Worm (Caenorhabditis elegans) whole organism, L1 larva: ENCODE results near the gene C15H11.1.

Source experiments
- C04F5.9 ChIP-seq: sonication (generic microtip); optimal IDR thresholded peaks from 2 replicates; lab custom pipeline; 2016; ENCODE audit warnings: missing genetic modification characterization, missing compliant biosample characterization
- C34B4.2 ChIP-seq: sonication (generic microtip); optimal IDR thresholded peaks from 2 replicates; lab custom pipeline; 2017; ENCODE audit warnings: mild to moderate bottlenecking, missing genetic modification characterization, missing compliant biosample characterization
- aha-1 ChIP-seq: fragments of 150-350 bp; optimal IDR thresholded peaks from 2 replicates; lab custom pipeline; 2014; ENCODE audit warnings: missing biosample characterization, missing genetic modification characterization
- aly-2 ChIP-seq: fragments of 150-350 bp; optimal IDR thresholded peaks from 2 replicates; lab custom pipeline; 2014; ENCODE audit warnings: missing biosample characterization, missing genetic modification characterization
- ceh-63 ChIP-seq: fragments of 200-800 bp; sonication (Bioruptor generic); optimal IDR thresholded peaks from 2 replicates; lab custom pipeline; 2018; ENCODE audit warnings: mild to moderate bottlenecking, missing genetic modification characterization, missing compliant biosample characterization
- ceh-8 ChIP-seq: fragments of 200-800 bp; sonication (Bioruptor generic); optimal IDR thresholded peaks from 2 replicates; lab custom pipeline; 2018; ENCODE audit warnings: mild to moderate bottlenecking, missing genetic modification characterization, moderate library complexity, missing compliant biosample characterization
- ceh-82 ChIP-seq, 3 experiments: fragments of 150-350 bp in 1 of 3; sonication (generic microtip) in 2 of 3; optimal IDR thresholded peaks; 2 replicates each; lab custom pipeline; 2014 to 2017; ENCODE audit warnings: missing biosample characterization in 3 of 3, missing genetic modification characterization in 3 of 3
- ces-1 ChIP-seq: fragments of 150-350 bp; optimal IDR thresholded peaks from 2 replicates; lab custom pipeline; 2014; ENCODE audit warnings: missing biosample characterization, missing genetic modification reagents, missing genetic modification characterization
- dsc-1 ChIP-seq: sonication (generic microtip); optimal IDR thresholded peaks from 2 replicates; lab custom pipeline; 2016; ENCODE audit warnings: mild to moderate bottlenecking, missing genetic modification characterization, missing compliant biosample characterization
- efl-1 ChIP-seq, 4 experiments: fragments of 150-350 bp; optimal IDR thresholded peaks in 3 of 4; peaks in 1 of 4; 1 replicate in 1 of 4; 2 replicates in 3 of 4; lab custom pipeline; 2014; ENCODE audit warnings: missing biosample characterization in 2 of 4, missing genetic modification characterization in 2 of 4, missing genetic modification reagents in 2 of 4
- elt-2 ChIP-seq: sonication (generic microtip); optimal IDR thresholded peaks from 2 replicates; lab custom pipeline; 2016; ENCODE audit warnings: missing genetic modification characterization, mild to moderate bottlenecking, inconsistent platforms, missing compliant biosample characterization, missing genetic modification reagents
- ets-5 ChIP-seq: fragments of 200-800 bp; sonication (Bioruptor generic); IDR thresholded peaks from 2 replicates; pipeline ENCODE4 v1.3.6; 2022; ENCODE audit warnings: missing genetic modification characterization, missing compliant biosample characterization
- fos-1 ChIP-seq: fragments of 150-350 bp; optimal IDR thresholded peaks from 2 replicates; lab custom pipeline; 2014; ENCODE audit warnings: missing biosample characterization, missing genetic modification characterization
- grh-1 ChIP-seq: fragments of 200-800 bp; sonication (Bioruptor generic); IDR thresholded peaks from 2 replicates; pipeline ENCODE4 v1.3.6; 2022; ENCODE audit warnings: missing genetic modification reagents, missing genetic modification characterization, missing compliant biosample characterization
- irx-1 ChIP-seq: sonication (generic microtip); optimal IDR thresholded peaks from 2 replicates; lab custom pipeline; 2016; ENCODE audit warnings: missing genetic modification characterization, missing compliant biosample characterization
- lin-13 ChIP-seq: fragments of 150-350 bp; optimal IDR thresholded peaks from 2 replicates; lab custom pipeline; 2014; ENCODE audit warnings: missing biosample characterization, missing genetic modification reagents, missing genetic modification characterization
- lin-39 ChIP-seq: fragments of 150-350 bp; optimal IDR thresholded peaks from 2 replicates; lab custom pipeline; 2014; ENCODE audit warnings: missing biosample characterization, missing genetic modification reagents, missing genetic modification characterization
- nhr-11 ChIP-seq: fragments of 150-350 bp; optimal IDR thresholded peaks from 2 replicates; lab custom pipeline; 2014; ENCODE audit warnings: missing biosample characterization, missing genetic modification characterization
- nhr-19 ChIP-seq: fragments of 200-800 bp; sonication (Bioruptor generic); conservative IDR thresholded peaks from 2 replicates; pipeline ENCODE4 v1.3.6; 2022; ENCODE audit warnings: missing genetic modification characterization, missing compliant biosample characterization
- nhr-20 ChIP-seq: sonication (generic microtip); optimal IDR thresholded peaks from 2 replicates; lab custom pipeline; 2016; ENCODE audit warnings: mild to moderate bottlenecking, missing genetic modification characterization, missing compliant biosample characterization
- nhr-237 ChIP-seq: fragments of 150-350 bp; optimal IDR thresholded peaks from 2 replicates; lab custom pipeline; 2014; ENCODE audit warnings: missing biosample characterization, missing genetic modification characterization
- nhr-71 ChIP-seq: sonication (generic microtip); optimal IDR thresholded peaks from 2 replicates; lab custom pipeline; 2016; ENCODE audit warnings: mild to moderate bottlenecking, missing genetic modification characterization, moderate library complexity, missing compliant biosample characterization
- nhr-77 ChIP-seq: fragments of 150-350 bp; optimal IDR thresholded peaks from 2 replicates; lab custom pipeline; 2014; ENCODE audit warnings: missing biosample characterization, missing genetic modification characterization
- nhr-85 ChIP-seq: sonication (generic microtip); peaks from one replicate; lab custom pipeline; 2016; ENCODE audit warnings: missing genetic modification characterization, inconsistent platforms, missing compliant biosample characterization
- nhr-90 ChIP-seq: sonication (generic microtip); optimal IDR thresholded peaks from 2 replicates; lab custom pipeline; 2016; ENCODE audit warnings: mild to moderate bottlenecking, missing genetic modification characterization, missing compliant biosample characterization; ENCODE audit not compliant: poor library complexity
- pag-3 ChIP-seq: sonication (generic microtip); optimal IDR thresholded peaks from 2 replicates; lab custom pipeline; 2017; ENCODE audit warnings: missing genetic modification characterization, mild to moderate bottlenecking, missing compliant biosample characterization, antibody characterized with exemption, borderline replicate concordance; ENCODE audit not compliant: insufficient read depth
- rnt-1 ChIP-seq: sonication (generic microtip); optimal IDR thresholded peaks from 2 replicates; lab custom pipeline; 2016; ENCODE audit warnings: mild to moderate bottlenecking, missing genetic modification characterization, moderate library complexity, missing compliant biosample characterization
- snpc-4 ChIP-seq: fragments of 150-350 bp; optimal IDR thresholded peaks from 2 replicates; lab custom pipeline; 2014; ENCODE audit warnings: missing biosample characterization, missing genetic modification characterization
- sox-4 ChIP-seq: sonication (generic microtip); optimal IDR thresholded peaks from 2 replicates; lab custom pipeline; 2016; ENCODE audit warnings: missing genetic modification characterization, missing compliant biosample characterization
- sptf-1 ChIP-seq: fragments of 150-350 bp; optimal IDR thresholded peaks from 2 replicates; lab custom pipeline; 2014; ENCODE audit warnings: missing biosample characterization, missing genetic modification characterization
- swsn-7 ChIP-seq: sonication (generic microtip); optimal IDR thresholded peaks from 2 replicates; lab custom pipeline; 2016; ENCODE audit warnings: missing genetic modification characterization, missing compliant biosample characterization
- unc-62 ChIP-seq: fragments of 150-350 bp; optimal IDR thresholded peaks from 2 replicates; lab custom pipeline; 2014; ENCODE audit warnings: missing biosample characterization, missing genetic modification reagents, missing genetic modification characterization
- unc-86 ChIP-seq: sonication (generic microtip); optimal IDR thresholded peaks from 2 replicates; lab custom pipeline; 2016; ENCODE audit warnings: missing genetic modification characterization, missing compliant biosample characterization
- zag-1 ChIP-seq: fragments of 150-350 bp; optimal IDR thresholded peaks from 2 replicates; lab custom pipeline; 2014; ENCODE audit warnings: missing biosample characterization, missing genetic modification characterization
- ztf-11 ChIP-seq, 2 experiments: sonication (generic microtip); optimal IDR thresholded peaks; 2 replicates each; lab custom pipeline; 2016 to 2017; ENCODE audit warnings: missing genetic modification characterization in 2 of 2, missing biosample characterization in 1 of 2, missing compliant biosample characterization in 1 of 2
- ztf-4 ChIP-seq: fragments of 150-350 bp; optimal IDR thresholded peaks from 2 replicates; lab custom pipeline; 2014; ENCODE audit warnings: missing biosample characterization, missing genetic modification characterization

The C15H11.1 gene

ce11 chrV:14355738-14356368 lies 37.8 kb upstream of the C15H11.1 start, which contains the start of gene cyn-1 (continued):
- TF ChIP-seq efl-1 (optimal IDR thresholded peaks at IDR 0.05; lab: Kevin White, UChicago), result peak; percentile 90 to 98
- peak; percentile 96 to 100 for TF ChIP-seq efl-1 (GFP tag; optimal IDR thresholded peaks at IDR 0.05 in 1 of 2; lab: Kevin White, UChicago)
- peak; percentile 89 for TF ChIP-seq nhr-19 (GFP tag; lab: Robert Waterston, UW)
- TF ChIP-seq lin-39 (tag; lab: Kevin White, UChicago), result peak; percentile 80
- TF ChIP-seq ceh-8, result peak; percentile 78
- TF ChIP-seq unc-86 (tag; lab: Kevin White, UChicago), result peak; percentile 82
- no peak for TF ChIP-seq unc-62 (GFP tag; lab: Kevin White, UChicago)
- TF ChIP-seq, all 84 proteins: peak for 61

- TF ChIP-seq nhr-90 (tag; lab: Kevin White, UChicago) (peak; percentile 34), grh-1 (GFP tag; lab: Robert Waterston, UW) (0 out of 2 replicates have a peak, but pooled peaks have one; percentile 9), nhr-19 (GFP tag; lab: Robert Waterston, UW) (peak; percentile 32; the same call in 1 of the 2 replicates), snpc-4 (tag; lab: Kevin White, UChicago) (peak; percentile 86), nhr-85 (tag; lab: Kevin White, UChicago) (peak; percentile 13), nhr-71 (tag; lab: Kevin White, UChicago) (peak; percentile 13), C34B4.2 (tag; lab: Kevin White, UChicago) (no peak), rnt-1 (peak; percentile 29), nhr-237 (tag; lab: Kevin White, UChicago) (no peak)
Observed at ce11 chrV:14358577-14358976, 35.0 kb upstream of the C15H11.1 start, which contains the start of gene Y49A3A.4. Gene Y49A3A.4, minus strand, starts transcription at chrV:14358890.

ce11 chrV:14361973-14362372 lies 31.6 kb upstream of the C15H11.1 start:
- TF ChIP-seq ceh-82 (tag; optimal IDR thresholded peaks at IDR 0.05; lab: Kevin White, UChicago) (no peak), pag-3 (tag; lab: Kevin White, UChicago) (no peak), ceh-63 (GFP tag; lab: Kevin White, UChicago) (no peak), ztf-4 (tag; lab: Kevin White, UChicago) (no peak), ces-1 (no peak), unc-62 (GFP tag; lab: Kevin White, UChicago) (no peak), swsn-7 (tag; lab: Kevin White, UChicago) (no peak), zag-1 (no peak), sox-4 (tag; lab: Kevin White, UChicago) (no peak), fos-1 (tag; lab: Kevin White, UChicago) (no peak), ztf-11 (tag; optimal IDR thresholded peaks at IDR 0.05; lab: Kevin White, UChicago) (no peak), dsc-1 (tag; lab: Kevin White, UChicago) (no peak), nhr-20 (no peak), grh-1 (GFP tag; lab: Robert Waterston, UW) (no peak), nhr-71 (tag; lab: Kevin White, UChicago) (no peak)

- TF ChIP-seq aha-1 (tag; lab: Kevin White, UChicago) (no peak), C04F5.9 (tag; lab: Kevin White, UChicago) (no peak), irx-1 (tag; lab: Kevin White, UChicago) (no peak), nhr-11 (tag; lab: Kevin White, UChicago) (no peak), elt-2 (tag; lab: Kevin White, UChicago) (no peak), aly-2 (no peak), nhr-77 (no peak), sptf-1 (tag; lab: Kevin White, UChicago) (no peak), ets-5 (GFP tag; lab: Robert Waterston, UW) (no peak), lin-13 (GFP tag; lab: Kevin White, UChicago) (no peak), snpc-4 (tag; lab: Kevin White, UChicago) (no peak), ceh-8 (no peak), ceh-63 (GFP tag; lab: Kevin White, UChicago) (no peak)
Observed at ce11 chrV:14364586-14365248, 28.9 kb upstream of the C15H11.1 start.
